Fruit fly (Drosophila melanogaster) whole organism, embryonic: ENCODE data around the gene CG34183.

Experiments
- Ada2b ChIP-seq: fragments of 200-800 bp; sonication (Bioruptor generic); IDR thresholded peaks from 2 replicates; pipeline ENCODE4 v1.3.6; 2022; ENCODE audit warnings: missing biosample characterization, missing genetic modification characterization
- Atf3 ChIP-seq: fragments of 200-800 bp; sonication (Bioruptor generic); optimal IDR thresholded peaks from 3 replicates; lab custom pipeline; 2016; ENCODE audit warnings: missing biosample characterization, missing genetic modification characterization
- BtbVII ChIP-seq: fragments of 200-800 bp; sonication (Bioruptor generic); optimal IDR thresholded peaks from 3 replicates; lab custom pipeline; 2017; ENCODE audit warnings: missing biosample characterization, mild to moderate bottlenecking, missing genetic modification characterization
- CG10267 ChIP-seq: fragments of 200-800 bp; sonication (Bioruptor generic); optimal IDR thresholded peaks from 2 replicates; lab custom pipeline; 2018; ENCODE audit warnings: missing biosample characterization, mild to moderate bottlenecking, missing genetic modification characterization, moderate library complexity
- CG10366 ChIP-seq: fragments of 200-800 bp; sonication (Bioruptor generic); IDR thresholded peaks from 2 replicates; pipeline ENCODE4 v1.3.6; 2022; ENCODE audit warnings: missing biosample characterization, missing genetic modification characterization
- CG10462 ChIP-seq: fragments of 200-800 bp; sonication (Bioruptor generic); optimal IDR thresholded peaks from 2 replicates; lab custom pipeline; 2016; ENCODE audit warnings: missing biosample characterization, missing genetic modification characterization
- CG12391 ChIP-seq: fragments of 200-800 bp; sonication (Bioruptor generic); optimal IDR thresholded peaks from 3 replicates; lab custom pipeline; 2018; ENCODE audit warnings: missing biosample characterization, mild to moderate bottlenecking, missing genetic modification characterization, moderate library complexity
- CG14667 ChIP-seq: fragments of 200-800 bp; sonication (Bioruptor generic); IDR thresholded peaks from 2 replicates; pipeline ENCODE4 v1.3.6; 2022; ENCODE audit warnings: missing biosample characterization, missing genetic modification characterization
- CG15011 ChIP-seq: fragments of 200-800 bp; sonication (Bioruptor generic); optimal IDR thresholded peaks from 3 replicates; lab custom pipeline; 2018; ENCODE audit warnings: missing biosample characterization, mild to moderate bottlenecking, missing genetic modification characterization
- CG16863 ChIP-seq: fragments of 200-800 bp; sonication (Bioruptor generic); optimal IDR thresholded peaks from 3 replicates; lab custom pipeline; 2016; ENCODE audit warnings: missing biosample characterization, missing genetic modification characterization
- CG18599 ChIP-seq: fragments of 200-800 bp; sonication (Bioruptor generic); optimal IDR thresholded peaks from 3 replicates; lab custom pipeline; 2017; ENCODE audit warnings: missing biosample characterization, missing genetic modification characterization, mild to moderate bottlenecking, moderate library complexity, missing genetic modification reagents
- CG3163 ChIP-seq: fragments of 200-800 bp; sonication (Bioruptor generic); optimal IDR thresholded peaks from 3 replicates; lab custom pipeline; 2016; ENCODE audit warnings: missing biosample characterization, missing genetic modification characterization
- CG3995 ChIP-seq: fragments of 200-800 bp; sonication (Bioruptor generic); optimal IDR thresholded peaks from 3 replicates; lab custom pipeline; 2016; ENCODE audit warnings: missing biosample characterization, missing genetic modification characterization
- CG4282 ChIP-seq: fragments of 200-800 bp; sonication (Bioruptor generic); optimal IDR thresholded peaks from 2 replicates; lab custom pipeline; 2016; ENCODE audit warnings: missing biosample characterization, missing genetic modification characterization
- CG4328 ChIP-seq: fragments of 200-800 bp; sonication (Bioruptor generic); optimal IDR thresholded peaks from 3 replicates; lab custom pipeline; 2017; ENCODE audit warnings: missing biosample characterization, missing genetic modification reagents, missing genetic modification characterization
- CG6254 ChIP-seq: fragments of 200-800 bp; sonication (Bioruptor generic); optimal IDR thresholded peaks from 3 replicates; lab custom pipeline; 2017; ENCODE audit warnings: mild to moderate bottlenecking, missing biosample characterization, missing genetic modification reagents, missing genetic modification characterization
- CG6765 ChIP-seq: fragments of 200-800 bp; sonication (Bioruptor generic); optimal IDR thresholded peaks from 3 replicates; lab custom pipeline; 2017; ENCODE audit warnings: missing biosample characterization, mild to moderate bottlenecking, missing genetic modification characterization
- CG7271 ChIP-seq: fragments of 200-800 bp; sonication (Bioruptor generic); optimal IDR thresholded peaks from 2 replicates; lab custom pipeline; 2018; ENCODE audit warnings: missing biosample characterization, mild to moderate bottlenecking, missing genetic modification characterization, moderate library complexity
- CG8281 ChIP-seq: fragments of 200-800 bp; sonication (Bioruptor generic); optimal IDR thresholded peaks from 2 replicates; lab custom pipeline; 2018; ENCODE audit warnings: missing biosample characterization, mild to moderate bottlenecking, missing genetic modification characterization, moderate library complexity
- CG8388 ChIP-seq: fragments of 200-800 bp; sonication (Bioruptor generic); optimal IDR thresholded peaks from 2 replicates; lab custom pipeline; 2019; ENCODE audit warnings: missing biosample characterization, mild to moderate bottlenecking, missing genetic modification characterization, moderate library complexity
- CG8478 ChIP-seq: fragments of >200 bp; optimal IDR thresholded peaks from 2 replicates; lab custom pipeline; 2018
- CG9215 ChIP-seq: fragments of 200-800 bp; sonication (Bioruptor generic); IDR thresholded peaks from 2 replicates; pipeline ENCODE4 v1.3.6; 2022; ENCODE audit warnings: missing biosample characterization, missing genetic modification characterization
- CG9817 ChIP-seq: fragments of 200-800 bp; sonication (Bioruptor generic); optimal IDR thresholded peaks from 2 replicates; lab custom pipeline; 2018; ENCODE audit warnings: missing biosample characterization, mild to moderate bottlenecking, missing genetic modification characterization, moderate library complexity
- CrebB ChIP-seq: fragments of 200-800 bp; sonication (Bioruptor generic); optimal IDR thresholded peaks from 3 replicates; lab custom pipeline; 2018; ENCODE audit warnings: missing biosample characterization, mild to moderate bottlenecking, missing genetic modification characterization
- Dfd ChIP-seq, 2 experiments: fragments of >200 bp; optimal IDR thresholded peaks; 2 replicates each; lab custom pipeline; 2017; ENCODE audit warnings: missing biosample characterization in 2 of 2, missing genetic modification characterization in 2 of 2
- Doc2 ChIP-seq: fragments of 200-800 bp; sonication (Bioruptor generic); IDR thresholded peaks from 2 replicates; pipeline ENCODE4 v1.3.6; 2022; ENCODE audit warnings: missing biosample characterization, missing genetic modification characterization
- ERR ChIP-seq: fragments of 200-800 bp; sonication (Bioruptor generic); optimal IDR thresholded peaks from 2 replicates; lab custom pipeline; 2016; ENCODE audit warnings: missing biosample characterization, missing genetic modification characterization
- Gug ChIP-seq: fragments of 200-800 bp; sonication (Bioruptor generic); IDR thresholded peaks from 4 replicates; pipeline ENCODE4 v1.3.6; 2022; ENCODE audit warnings: missing biosample characterization, missing genetic modification characterization
- HLHmδ ChIP-seq: fragments of 200-800 bp; sonication (Bioruptor generic); optimal IDR thresholded peaks from 2 replicates; lab custom pipeline; 2018; ENCODE audit warnings: missing biosample characterization, mild to moderate bottlenecking, missing genetic modification characterization, moderate library complexity
- Hmx ChIP-seq: fragments of 200-800 bp; sonication (Bioruptor generic); optimal IDR thresholded peaks from 2 replicates; lab custom pipeline; 2016; ENCODE audit warnings: missing biosample characterization, missing genetic modification characterization
- Hr39 ChIP-seq: fragments of >200 bp; optimal IDR thresholded peaks from 2 replicates; lab custom pipeline; 2017
- Lhr ChIP-seq: fragments of 200-800 bp; sonication (Bioruptor generic); optimal IDR thresholded peaks from 3 replicates; lab custom pipeline; 2017; ENCODE audit warnings: mild to moderate bottlenecking, missing biosample characterization, missing genetic modification reagents, missing genetic modification characterization
- Lpt ChIP-seq: fragments of >200 bp; optimal IDR thresholded peaks from 2 replicates; lab custom pipeline; 2018; ENCODE audit warnings: missing biosample characterization, missing genetic modification characterization
- Six4 ChIP-seq: fragments of 200-800 bp; sonication (Bioruptor generic); optimal IDR thresholded peaks from 2 replicates; lab custom pipeline; 2016; ENCODE audit warnings: missing biosample characterization, missing genetic modification characterization
- Taf1 ChIP-seq: fragments of 200-800 bp; sonication (Bioruptor generic); IDR thresholded peaks from 2 replicates; pipeline ENCODE4 v1.3.6; 2022; ENCODE audit warnings: missing biosample characterization, missing genetic modification characterization
- dimm ChIP-seq: fragments of 200-800 bp; sonication (Bioruptor generic); IDR thresholded peaks from 2 replicates; pipeline ENCODE4 v1.3.6; 2022; ENCODE audit warnings: missing biosample characterization, missing genetic modification characterization
- disco-r ChIP-seq: fragments of 200-800 bp; sonication (Bioruptor generic); optimal IDR thresholded peaks from 2 replicates; lab custom pipeline; 2016; ENCODE audit warnings: missing biosample characterization, missing genetic modification characterization
- dmrt11E ChIP-seq: fragments of 200-800 bp; sonication (Bioruptor generic); optimal IDR thresholded peaks from 3 replicates; lab custom pipeline; 2018; ENCODE audit warnings: missing biosample characterization, mild to moderate bottlenecking, missing genetic modification characterization, moderate library complexity
- fd102C ChIP-seq: fragments of 200-800 bp; sonication (Bioruptor generic); optimal IDR thresholded peaks from 2 replicates; lab custom pipeline; 2018; ENCODE audit warnings: missing biosample characterization, mild to moderate bottlenecking, missing genetic modification characterization, moderate library complexity
- ftz-f1 ChIP-seq: fragments of 200-800 bp; sonication (Bioruptor generic); optimal IDR thresholded peaks from 2 replicates; lab custom pipeline; 2016; ENCODE audit warnings: missing biosample characterization, missing genetic modification characterization
- gcm2 ChIP-seq: fragments of 200-800 bp; sonication (Bioruptor generic); optimal IDR thresholded peaks from 2 replicates; lab custom pipeline; 2016; ENCODE audit warnings: missing biosample characterization, missing genetic modification characterization
- insv ChIP-seq, 2 experiments: fragments of 200-800 bp; sonication (Bioruptor generic); optimal IDR thresholded peaks; 3 replicates each; lab custom pipeline; 2016 to 2018; ENCODE audit warnings: missing biosample characterization in 2 of 2, missing genetic modification characterization in 2 of 2
- jing ChIP-seq: fragments of 200-800 bp; sonication (Bioruptor generic); optimal IDR thresholded peaks from 2 replicates; lab custom pipeline; 2018; ENCODE audit warnings: missing biosample characterization, mild to moderate bottlenecking, missing genetic modification characterization
- lola ChIP-seq, 3 experiments: fragments of >200 bp in 2 of 3; fragments of 200-800 bp in 1 of 3; sonication (Bioruptor generic) in 1 of 3; optimal IDR thresholded peaks; 2 replicates each; lab custom pipeline; 2017 to 2019; ENCODE audit warnings: missing biosample characterization in 3 of 3, missing genetic modification characterization in 3 of 3, mild to moderate bottlenecking in 1 of 3, moderate library complexity in 1 of 3
- salm ChIP-seq: fragments of 200-800 bp; sonication (Bioruptor generic); optimal IDR thresholded peaks from 2 replicates; lab custom pipeline; 2018; ENCODE audit warnings: missing biosample characterization, mild to moderate bottlenecking, missing genetic modification characterization
- sc ChIP-seq, 3 experiments: fragments of >200 bp in 2 of 3; fragments of 200-800 bp in 1 of 3; sonication (Bioruptor generic) in 1 of 3; optimal IDR thresholded peaks; 2 replicates in 2 of 3; 3 replicates in 1 of 3; lab custom pipeline; 2017; ENCODE audit warnings: mild to moderate bottlenecking in 1 of 3, missing biosample characterization in 1 of 3, missing genetic modification characterization in 1 of 3, missing genetic modification reagents in 1 of 3
- ssp ChIP-seq: fragments of 200-800 bp; sonication (Bioruptor generic); IDR thresholded peaks from 2 replicates; pipeline ENCODE4 v1.3.6; 2022; ENCODE audit warnings: missing biosample characterization, missing genetic modification characterization
- unpg ChIP-seq: fragments of 200-800 bp; sonication (Bioruptor generic); optimal IDR thresholded peaks from 3 replicates; lab custom pipeline; 2018; ENCODE audit warnings: missing biosample characterization, mild to moderate bottlenecking, missing genetic modification characterization, moderate library complexity
- zfh2 ChIP-seq: fragments of 200-800 bp; sonication (Bioruptor generic); optimal IDR thresholded peaks from 2 replicates; lab custom pipeline; 2016; ENCODE audit warnings: missing biosample characterization, missing genetic modification characterization

Gene CG34183

DNA sequence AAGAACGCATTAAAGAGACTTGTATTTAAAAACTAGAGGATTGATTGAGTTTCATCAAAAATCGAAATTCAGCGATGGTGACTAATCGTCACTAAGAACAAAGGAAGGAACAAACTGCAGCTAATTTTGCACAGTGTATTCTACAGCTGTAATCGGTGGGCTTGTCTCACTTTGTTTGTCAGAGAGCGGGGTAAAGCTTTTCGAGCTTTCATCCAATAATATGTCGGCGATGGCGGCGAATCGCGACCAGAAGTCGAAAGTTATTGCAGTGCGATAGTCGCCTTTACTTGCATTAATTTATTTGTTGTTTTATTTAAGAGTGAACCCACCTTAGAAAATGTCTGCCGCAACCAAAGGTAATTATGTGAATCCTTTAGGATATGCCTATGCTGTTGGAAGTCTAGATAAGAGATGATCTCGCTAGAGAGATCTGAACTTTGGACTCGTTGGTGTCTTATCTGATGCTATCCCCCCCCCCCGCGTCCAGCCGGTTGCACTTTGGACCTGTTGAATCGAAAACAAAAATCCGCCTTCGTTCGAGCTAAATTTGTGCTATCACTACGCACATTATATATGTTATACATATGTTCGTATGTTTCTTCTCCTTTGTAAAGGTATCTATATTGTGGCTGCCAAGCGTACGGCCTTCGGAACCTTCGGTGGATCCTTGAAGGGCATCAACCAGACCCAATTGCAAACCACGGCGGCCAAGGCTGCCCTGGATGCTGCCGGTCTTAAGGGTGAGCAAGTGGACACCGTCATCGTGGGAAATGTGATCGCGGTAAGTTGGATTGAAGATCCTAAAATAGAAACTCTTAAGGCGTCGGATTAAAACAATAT lies 24.7 kb upstream of the CG34183 start, which contains the start of gene yip2 (continued):
- peak; percentile 73 for TF ChIP-seq CG18599 (GFP tag; lab: Kevin White, UChicago)
- peak; percentile 45 for TF ChIP-seq Atf3 (GFP tag; lab: Kevin White, UChicago)
- TF ChIP-seq CrebB (tag; lab: Kevin White, UChicago): peak; percentile 68
- no peak for TF ChIP-seq jing (GFP tag; lab: Kevin White, UChicago)
- TF ChIP-seq Gug (GFP tag; lab: Robert Waterston, UW): peak; percentile 28; the same call in 1 of the 4 replicates
- no peak for TF ChIP-seq Dfd (GFP tag; optimal IDR thresholded peaks at IDR 0.05; lab: Kevin White, UChicago)
- no peak for TF ChIP-seq CG8281
- TF ChIP-seq CG14667 (GFP tag; lab: Robert Waterston, UW): no peak
- TF ChIP-seq CG15011 (GFP tag; lab: Kevin White, UChicago): no peak
- TF ChIP-seq HLHmδ (GFP tag; lab: Kevin White, UChicago): no peak
- TF ChIP-seq CG8388 (GFP tag; lab: Kevin White, UChicago): peak; percentile 52
- peak; percentile 71 for TF ChIP-seq BtbVII (GFP tag; lab: Kevin White, UChicago)
- no peak for TF ChIP-seq Hr39 (lab: Kevin White, UChicago)
- TF ChIP-seq CG3163 (GFP tag; lab: Kevin White, UChicago): peak; percentile 48
- TF ChIP-seq Taf1: 0 out of 2 replicates have a peak, but pooled peaks have one; percentile 6
- TF ChIP-seq CG7271 (tag; lab: Kevin White, UChicago): no peak
- no peak for TF ChIP-seq CG8478 (lab: Kevin White, UChicago)
- no peak for TF ChIP-seq fd102C (GFP tag; lab: Kevin White, UChicago)
- no peak for TF ChIP-seq Lhr (GFP tag; lab: Kevin White, UChicago)
- peak; percentile 18 for TF ChIP-seq CG10462 (GFP tag; lab: Kevin White, UChicago)
- peak; percentile 54 for TF ChIP-seq CG4328 (GFP tag; lab: Kevin White, UChicago)
- TF ChIP-seq Lpt (GFP tag; lab: Kevin White, UChicago): no peak
- peak; percentile 69 for TF ChIP-seq Ada2b (GFP tag; lab: Robert Waterston, UW)
- no peak for TF ChIP-seq disco-r (GFP tag; lab: Kevin White, UChicago)
- no peak for TF ChIP-seq ERR (GFP tag; lab: Kevin White, UChicago)
- no peak for TF ChIP-seq gcm2
- TF ChIP-seq CG9817 (tag; lab: Kevin White, UChicago): peak; percentile 39
- TF ChIP-seq ssp (GFP tag; lab: Robert Waterston, UW): no peak
- peak; percentile 65 for TF ChIP-seq CG10366
- peak; percentile 36 for TF ChIP-seq CG10267
- no peak for TF ChIP-seq Doc2
- no peak for TF ChIP-seq ftz-f1 (GFP tag; lab: Kevin White, UChicago)
- peak; percentile 67 for TF ChIP-seq zfh2
- peak; percentile 72 for TF ChIP-seq CG6765 (GFP tag; lab: Kevin White, UChicago)
- TF ChIP-seq sc (optimal IDR thresholded peaks at IDR 0.05; lab: Kevin White, UChicago): no peak
- TF ChIP-seq sc (GFP tag; optimal IDR thresholded peaks at IDR 0.05; lab: Kevin White, UChicago): no peak
- peak; percentile 75 for TF ChIP-seq CG12391
- peak; percentile 58 for TF ChIP-seq CG16863 (GFP tag; lab: Kevin White, UChicago)
- TF ChIP-seq Hmx (GFP tag; lab: Kevin White, UChicago): peak; percentile 26
- TF ChIP-seq CG4282 (GFP tag; lab: Kevin White, UChicago): peak; percentile 36
- TF ChIP-seq dimm (GFP tag; lab: Robert Waterston, UW): no peak; the same call in 1 of the 2 replicates
- TF ChIP-seq CG9215 (GFP tag; lab: Robert Waterston, UW): no peak
- TF ChIP-seq lola (GFP tag; optimal IDR thresholded peaks at IDR 0.05; lab: Kevin White, UChicago): no peak
- peak; percentile 29 for TF ChIP-seq salm
- TF ChIP-seq dmrt11E (tag; lab: Kevin White, UChicago): no peak
- TF ChIP-seq Six4: no peak
- no peak for TF ChIP-seq insv (GFP tag; optimal IDR thresholded peaks at IDR 0.05; lab: Kevin White, UChicago)
- peak; percentile 14 for TF ChIP-seq CG3995 (GFP tag; lab: Kevin White, UChicago)
- TF ChIP-seq unpg (GFP tag; lab: Kevin White, UChicago): peak; percentile 69
- peak; percentile 59 for TF ChIP-seq CG6254 (GFP tag; lab: Kevin White, UChicago)
